Fruit fly (Drosophila melanogaster): ENCODE measurements around the gene CG14106.

DNA sequence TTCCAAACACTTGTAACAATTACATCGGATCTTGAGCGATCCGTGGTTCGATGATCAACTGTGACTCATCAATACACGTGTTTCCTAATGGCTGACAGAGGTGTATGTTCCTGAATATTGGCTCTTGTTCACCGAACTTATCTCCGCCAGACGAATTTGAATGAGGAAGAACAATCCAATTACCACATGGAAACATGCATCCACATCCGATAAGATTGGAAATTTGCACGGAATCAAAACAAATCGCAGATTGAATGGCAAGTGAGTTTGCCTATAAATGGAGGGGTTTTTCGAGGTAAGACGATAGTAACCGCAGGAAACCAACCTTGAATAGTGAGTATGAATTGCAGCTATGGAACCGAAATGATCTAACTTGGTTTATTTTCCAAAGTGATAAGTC, 12.2 kb upstream of the CG14106 start, which contains the start of gene CG10725:
- no peak for TF ChIP-seq CG9948 (tag; optimal IDR thresholded peaks at IDR 0.05)
- no peak for TF ChIP-seq CG4496 (GFP tag; IDR thresholded peaks at IDR 0.05)
- no peak for TF ChIP-seq CG8159 (tag; optimal IDR thresholded peaks at IDR 0.05)
- TF ChIP-seq EcR (GFP tag; optimal IDR thresholded peaks at IDR 0.05), result no peak
- TF ChIP-seq CG32121 (GFP tag; IDR thresholded peaks at IDR 0.05), result no peak
- no peak for TF ChIP-seq CG17806 (tag; optimal IDR thresholded peaks at IDR 0.05)
- TF ChIP-seq Ets98B (GFP tag; IDR thresholded peaks at IDR 0.05), result no peak
- no peak for TF ChIP-seq CG14655 (GFP tag; optimal IDR thresholded peaks at IDR 0.05)
- no peak for TF ChIP-seq CG34367 (tag; optimal IDR thresholded peaks at IDR 0.05)
- no peak for TF ChIP-seq CG12605 (GFP tag; IDR thresholded peaks at IDR 0.05)
- no peak for TF ChIP-seq CG10348 (GFP tag; IDR thresholded peaks at IDR 0.05)
- TF ChIP-seq Pif1B (GFP tag; optimal IDR thresholded peaks at IDR 0.05), result no peak
- TF ChIP-seq Snoo (tag; optimal IDR thresholded peaks at IDR 0.05), result no peak
